Fruit fly (Drosophila melanogaster) whole organism, prepupa: ENCODE data around the gene CG6479.

Experiments used
- Blimp-1 ChIP-seq: fragments of 200-800 bp; sonication (Bioruptor generic); optimal IDR thresholded peaks from 3 replicates; lab custom pipeline; 2017; ENCODE audit warnings: missing biosample characterization, missing genetic modification characterization, mild to moderate bottlenecking, moderate library complexity, missing genetic modification reagents
- CG10669 ChIP-seq: fragments of 200-800 bp; sonication (Bioruptor generic); optimal IDR thresholded peaks from 3 replicates; lab custom pipeline; 2018; ENCODE audit warnings: missing biosample characterization, mild to moderate bottlenecking, missing genetic modification characterization, moderate library complexity
- CG15336 ChIP-seq: fragments of 200-800 bp; sonication (Bioruptor generic); IDR thresholded peaks from 2 replicates; pipeline ENCODE4 v1.3.6; 2022; ENCODE audit warnings: missing biosample characterization, missing genetic modification characterization
- CG16779 ChIP-seq: fragments of 200-800 bp; sonication (Bioruptor generic); optimal IDR thresholded peaks from 3 replicates; lab custom pipeline; 2017; ENCODE audit warnings: missing biosample characterization, mild to moderate bottlenecking, missing genetic modification characterization
- CG32006 ChIP-seq: fragments of 200-800 bp; sonication (Bioruptor generic); optimal IDR thresholded peaks from 3 replicates; lab custom pipeline; 2017; ENCODE audit warnings: missing biosample characterization, mild to moderate bottlenecking, missing genetic modification characterization
- Hr39 ChIP-seq: fragments of 200-800 bp; sonication (Bioruptor generic); optimal IDR thresholded peaks from 2 replicates; lab custom pipeline; 2016; ENCODE audit warnings: missing biosample characterization, missing genetic modification characterization
- OdsH ChIP-seq: fragments of 200-800 bp; sonication (Bioruptor generic); optimal IDR thresholded peaks from 3 replicates; lab custom pipeline; 2016; ENCODE audit warnings: missing biosample characterization, missing genetic modification characterization
- Sox15 ChIP-seq: fragments of 200-800 bp; sonication (Bioruptor generic); optimal IDR thresholded peaks from 3 replicates; lab custom pipeline; 2016; ENCODE audit warnings: missing biosample characterization, missing genetic modification characterization
- achi ChIP-seq: fragments of 200-800 bp; sonication (Bioruptor generic); optimal IDR thresholded peaks from 3 replicates; lab custom pipeline; 2016; ENCODE audit warnings: missing biosample characterization, missing genetic modification characterization
- dac ChIP-seq: fragments of 200-800 bp; sonication (Bioruptor generic); optimal IDR thresholded peaks from 2 replicates; lab custom pipeline; 2017; ENCODE audit warnings: missing biosample characterization, mild to moderate bottlenecking, missing genetic modification characterization
- dsx ChIP-seq: fragments of 200-800 bp; optimal IDR thresholded peaks from 3 replicates; lab custom pipeline; 2019; ENCODE audit warnings: missing biosample characterization, mild to moderate bottlenecking, missing genetic modification characterization, moderate library complexity; ENCODE audit not compliant: poor library complexity, severe bottlenecking
- lz ChIP-seq: fragments of 200-800 bp; sonication (Bioruptor generic); optimal IDR thresholded peaks from 3 replicates; lab custom pipeline; 2016; ENCODE audit warnings: missing biosample characterization, missing genetic modification characterization
- topi ChIP-seq: fragments of 200-800 bp; sonication (Bioruptor generic); optimal IDR thresholded peaks from 3 replicates; lab custom pipeline; 2016; ENCODE audit warnings: missing biosample characterization, missing genetic modification characterization

dm6 chr3L:17381990-17382389 lies 42.9 kb upstream of the CG6479 start:
- TF ChIP-seq topi (GFP tag; lab: Kevin White, UChicago) (no peak), Blimp-1 (GFP tag; lab: Kevin White, UChicago) (no peak), OdsH (GFP tag; lab: Kevin White, UChicago) (no peak), Hr39 (GFP tag; lab: Kevin White, UChicago) (no peak), dsx (GFP tag; lab: Kevin White, UChicago) (no peak), CG32006 (GFP tag; lab: Kevin White, UChicago) (no peak), Sox15 (GFP tag; lab: Kevin White, UChicago) (no peak), CG10669 (GFP tag; lab: Kevin White, UChicago) (no peak), lz (GFP tag; lab: Kevin White, UChicago) (no peak), achi (GFP tag; lab: Kevin White, UChicago) (no peak), CG16779 (tag; lab: Kevin White, UChicago) (no peak), dac (no peak), CG15336 (GFP tag; lab: Robert Waterston, UW) (no peak)
